Fruit fly (Drosophila melanogaster) whole organism, embryonic: ENCODE results near the gene Mtpalpha.

Experiments used
- Antp ChIP-seq: fragments of 200-800 bp; sonication (Bioruptor generic); optimal IDR thresholded peaks from 3 replicates; lab custom pipeline; 2016; ENCODE audit warnings: missing biosample characterization, missing genetic modification characterization
- CG10462 ChIP-seq: fragments of 200-800 bp; sonication (Bioruptor generic); optimal IDR thresholded peaks from 2 replicates; lab custom pipeline; 2016; ENCODE audit warnings: missing biosample characterization, missing genetic modification characterization
- CG11398 ChIP-seq: fragments of 200-800 bp; sonication (Bioruptor generic); optimal IDR thresholded peaks from 2 replicates; lab custom pipeline; 2016; ENCODE audit warnings: missing biosample characterization, missing genetic modification characterization
- CG11560 ChIP-seq: fragments of 200-800 bp; sonication (Bioruptor generic); IDR thresholded peaks from 3 replicates; pipeline ENCODE4 v1.3.6; 2022; ENCODE audit warnings: missing biosample characterization, missing genetic modification characterization
- CG12155 ChIP-seq: fragments of 200-800 bp; sonication (Bioruptor generic); optimal IDR thresholded peaks from 3 replicates; lab custom pipeline; 2016; ENCODE audit warnings: missing biosample characterization, missing genetic modification characterization
- CG12744 ChIP-seq: fragments of 200-800 bp; sonication (Bioruptor generic); optimal IDR thresholded peaks from 2 replicates; lab custom pipeline; 2016; ENCODE audit warnings: missing biosample characterization, missing genetic modification characterization
- CG13123 ChIP-seq: fragments of 200-800 bp; sonication (Bioruptor generic); optimal IDR thresholded peaks from 2 replicates; lab custom pipeline; 2016; ENCODE audit warnings: missing biosample characterization, missing genetic modification characterization
- CG13296 ChIP-seq: fragments of 200-800 bp; sonication (Bioruptor generic); optimal IDR thresholded peaks from 3 replicates; lab custom pipeline; 2018; ENCODE audit warnings: missing biosample characterization, mild to moderate bottlenecking, missing genetic modification characterization
- CG14710 ChIP-seq: fragments of 200-800 bp; sonication (Bioruptor generic); optimal IDR thresholded peaks from 3 replicates; lab custom pipeline; 2019; ENCODE audit warnings: missing biosample characterization, mild to moderate bottlenecking, missing genetic modification characterization, moderate library complexity
- CG18011 ChIP-seq: fragments of 200-800 bp; sonication (Bioruptor generic); optimal IDR thresholded peaks from 2 replicates; lab custom pipeline; 2017; ENCODE audit warnings: missing biosample characterization, missing genetic modification characterization, mild to moderate bottlenecking, moderate library complexity, missing genotype
- CG3407 ChIP-seq: fragments of 200-800 bp; sonication (Bioruptor generic); optimal IDR thresholded peaks from 2 replicates; lab custom pipeline; 2018; ENCODE audit warnings: missing biosample characterization, mild to moderate bottlenecking, missing genetic modification characterization
- CG43689 ChIP-seq: fragments of 200-800 bp; sonication (Bioruptor generic); IDR thresholded peaks from 2 replicates; pipeline ENCODE4 v1.3.6; 2022; ENCODE audit warnings: missing biosample characterization, missing genetic modification characterization
- CG4820 ChIP-seq: fragments of 200-800 bp; sonication (Bioruptor generic); optimal IDR thresholded peaks from 3 replicates; lab custom pipeline; 2016; ENCODE audit warnings: missing biosample characterization, missing genetic modification characterization
- CG6689 ChIP-seq: fragments of 200-800 bp; sonication (Bioruptor generic); IDR thresholded peaks from 2 replicates; pipeline ENCODE4 v1.3.6; 2022; ENCODE audit warnings: missing biosample characterization, missing genetic modification characterization
- CG8290 ChIP-seq, 3 experiments: fragments of 200-800 bp; sonication (Bioruptor generic); optimal IDR thresholded peaks; 2 replicates each; lab custom pipeline; 2016 to 2019; ENCODE audit warnings: missing biosample characterization in 3 of 3, missing genetic modification characterization in 3 of 3, mild to moderate bottlenecking in 2 of 3, moderate library complexity in 1 of 3
- CG8359 ChIP-seq: fragments of 200-800 bp; sonication (Bioruptor generic); optimal IDR thresholded peaks from 2 replicates; lab custom pipeline; 2017; ENCODE audit warnings: missing biosample characterization, mild to moderate bottlenecking, missing genetic modification characterization, borderline replicate concordance
- CG9797 ChIP-seq: fragments of 200-800 bp; sonication (Bioruptor generic); optimal IDR thresholded peaks from 3 replicates; lab custom pipeline; 2018; ENCODE audit warnings: missing biosample characterization, mild to moderate bottlenecking, missing genetic modification characterization
- CHES-1-like ChIP-seq: fragments of 200-800 bp; sonication (Bioruptor generic); optimal IDR thresholded peaks from 2 replicates; lab custom pipeline; 2016; ENCODE audit warnings: missing biosample characterization, missing genetic modification characterization
- Camta ChIP-seq: fragments of 200-800 bp; sonication (Bioruptor generic); optimal IDR thresholded peaks from 2 replicates; lab custom pipeline; 2016; ENCODE audit warnings: missing biosample characterization, missing genetic modification characterization
- Dfd ChIP-seq, 2 experiments: fragments of >200 bp; optimal IDR thresholded peaks; 2 replicates each; lab custom pipeline; 2017; ENCODE audit warnings: missing biosample characterization in 2 of 2, missing genetic modification characterization in 2 of 2
- Dll ChIP-seq: fragments of 200-800 bp; sonication (Bioruptor generic); IDR thresholded peaks from 4 replicates; pipeline ENCODE4 v1.3.6; 2022; ENCODE audit warnings: missing biosample characterization, missing genetic modification characterization; ENCODE audit not compliant: partially characterized antibody
- E2f2 ChIP-seq: fragments of 200-800 bp; sonication (Bioruptor generic); IDR thresholded peaks from 2 replicates; pipeline ENCODE4 v1.3.6; 2022; ENCODE audit warnings: missing biosample characterization, missing genetic modification characterization
- Ets97D ChIP-seq: fragments of 200-800 bp; sonication (Bioruptor generic); optimal IDR thresholded peaks from 3 replicates; lab custom pipeline; 2016; ENCODE audit warnings: missing biosample characterization, missing genetic modification characterization
- Gsc ChIP-seq: fragments of 200-800 bp; sonication (Bioruptor generic); IDR thresholded peaks from 2 replicates; pipeline ENCODE4 v1.3.6; 2022; ENCODE audit warnings: missing biosample characterization, missing genetic modification characterization
- MESR4 ChIP-seq: fragments of 200-800 bp; sonication (Bioruptor generic); optimal IDR thresholded peaks from 2 replicates; lab custom pipeline; 2018; ENCODE audit warnings: missing biosample characterization, mild to moderate bottlenecking, missing genetic modification characterization, moderate library complexity
- NK7.1 ChIP-seq: fragments of 200-800 bp; sonication (Bioruptor generic); optimal IDR thresholded peaks from 3 replicates; lab custom pipeline; 2016; ENCODE audit warnings: missing biosample characterization, missing genetic modification characterization
- Optix ChIP-seq: fragments of 200-800 bp; sonication (Bioruptor generic); IDR thresholded peaks from 3 replicates; pipeline ENCODE4 v1.3.6; 2022; ENCODE audit warnings: missing biosample characterization, missing genetic modification characterization
- Ssrp ChIP-seq: fragments of 200-800 bp; sonication (Bioruptor generic); optimal IDR thresholded peaks from 2 replicates; lab custom pipeline; 2018; ENCODE audit warnings: missing biosample characterization, mild to moderate bottlenecking, missing genetic modification characterization, moderate library complexity
- Usf ChIP-seq: fragments of 200-800 bp; sonication (Bioruptor generic); optimal IDR thresholded peaks from 2 replicates; lab custom pipeline; 2017; ENCODE audit warnings: missing genotype, missing biosample characterization, missing genetic modification characterization
- bab2 ChIP-seq: fragments of 200-800 bp; sonication (Bioruptor generic); optimal IDR thresholded peaks from 2 replicates; lab custom pipeline; 2016; ENCODE audit warnings: missing biosample characterization, missing genetic modification characterization
- bcd ChIP-seq: fragments of 200-800 bp; sonication (Bioruptor generic); optimal IDR thresholded peaks from 2 replicates; lab custom pipeline; 2017; ENCODE audit warnings: missing biosample characterization, mild to moderate bottlenecking, missing genetic modification characterization
- br ChIP-seq: fragments of >200 bp; optimal IDR thresholded peaks from 2 replicates; lab custom pipeline; 2017
- cato ChIP-seq: fragments of 200-800 bp; sonication (Bioruptor generic); optimal IDR thresholded peaks from 2 replicates; lab custom pipeline; 2016; ENCODE audit warnings: missing biosample characterization, missing genetic modification characterization, borderline replicate concordance
- cg ChIP-seq: fragments of 200-800 bp; sonication (Bioruptor generic); optimal IDR thresholded peaks from 3 replicates; lab custom pipeline; 2019; ENCODE audit warnings: missing biosample characterization, mild to moderate bottlenecking, missing genetic modification characterization, moderate library complexity
- crol ChIP-seq: fragments of 200-800 bp; sonication (Bioruptor generic); IDR thresholded peaks from 2 replicates; pipeline ENCODE4 v1.3.6; 2022; ENCODE audit warnings: missing biosample characterization, missing genetic modification characterization
- dm ChIP-seq: fragments of 200-800 bp; sonication (Bioruptor generic); optimal IDR thresholded peaks from 3 replicates; lab custom pipeline; 2016; ENCODE audit warnings: missing biosample characterization, missing genetic modification characterization
- ewg ChIP-seq: fragments of 200-800 bp; sonication (Bioruptor generic); optimal IDR thresholded peaks from 3 replicates; lab custom pipeline; 2017; ENCODE audit warnings: mild to moderate bottlenecking, missing biosample characterization, missing genetic modification reagents, missing genetic modification characterization
- gsb ChIP-seq: fragments of 200-800 bp; sonication (Bioruptor generic); IDR thresholded peaks from 2 replicates; pipeline ENCODE4 v1.3.6; 2022; ENCODE audit warnings: missing biosample characterization, missing genetic modification characterization
- hbn ChIP-seq: fragments of 200-800 bp; sonication (Bioruptor generic); IDR thresholded peaks from 2 replicates; pipeline ENCODE4 v1.3.6; 2022; ENCODE audit warnings: missing biosample characterization, missing genetic modification characterization; ENCODE audit not compliant: partially characterized antibody
- her ChIP-seq: fragments of 200-800 bp; sonication (Bioruptor generic); optimal IDR thresholded peaks from 2 replicates; lab custom pipeline; 2016; ENCODE audit warnings: missing biosample characterization, missing genetic modification characterization
- hkb ChIP-seq, 2 experiments: fragments of 200-800 bp in 1 of 2; fragments of >200 bp in 1 of 2; sonication (Bioruptor generic) in 1 of 2; IDR thresholded peaks in 1 of 2; optimal IDR thresholded peaks in 1 of 2; 2 replicates each; pipeline versions ENCODE4 v1.3.6 to Lab custom; 2017 to 2022; ENCODE audit warnings: missing biosample characterization in 1 of 2, missing genetic modification characterization in 1 of 2
- ken ChIP-seq: fragments of 200-800 bp; sonication (Bioruptor generic); IDR thresholded peaks from 3 replicates; pipeline ENCODE4 v1.3.6; 2022; ENCODE audit warnings: missing biosample characterization, missing genetic modification characterization
- lmd ChIP-seq: fragments of 200-800 bp; sonication (Bioruptor generic); IDR thresholded peaks from 2 replicates; pipeline ENCODE4 v1.3.6; 2022; ENCODE audit warnings: missing biosample characterization, missing genetic modification characterization
- org-1 ChIP-seq: fragments of 200-800 bp; sonication (Bioruptor generic); optimal IDR thresholded peaks from 2 replicates; lab custom pipeline; 2017; ENCODE audit warnings: missing biosample characterization, missing genetic modification characterization
- sc ChIP-seq, 3 experiments: fragments of >200 bp in 2 of 3; fragments of 200-800 bp in 1 of 3; sonication (Bioruptor generic) in 1 of 3; optimal IDR thresholded peaks; 2 replicates in 2 of 3; 3 replicates in 1 of 3; lab custom pipeline; 2017; ENCODE audit warnings: mild to moderate bottlenecking in 1 of 3, missing biosample characterization in 1 of 3, missing genetic modification characterization in 1 of 3, missing genetic modification reagents in 1 of 3
- sob ChIP-seq: fragments of 200-800 bp; sonication (Bioruptor generic); IDR thresholded peaks from 2 replicates; pipeline ENCODE4 v1.3.6; 2022; ENCODE audit warnings: missing biosample characterization, missing genetic modification characterization
- tio ChIP-seq: fragments of 200-800 bp; sonication (Bioruptor generic); optimal IDR thresholded peaks from 2 replicates; lab custom pipeline; 2017; ENCODE audit warnings: missing biosample characterization, missing genetic modification characterization, inconsistent platforms
- trem ChIP-seq: fragments of 200-800 bp; optimal IDR thresholded peaks from 3 replicates; lab custom pipeline; 2019; ENCODE audit warnings: missing biosample characterization, mild to moderate bottlenecking, missing genetic modification characterization, moderate library complexity
- vnd ChIP-seq: fragments of 200-800 bp; sonication (Bioruptor generic); IDR thresholded peaks from 3 replicates; pipeline ENCODE4 v1.3.6; 2022; ENCODE audit warnings: missing biosample characterization, missing genetic modification characterization; ENCODE audit not compliant: partially characterized antibody
- z ChIP-seq: fragments of 200-800 bp; sonication (Bioruptor generic); IDR thresholded peaks from 3 replicates; pipeline ENCODE4 v1.3.6; 2022; ENCODE audit warnings: missing biosample characterization, missing genetic modification characterization

The Mtpalpha gene

dm6 chr2L:9525719-9526118 is 50.9 kb downstream of the Mtpalpha start (continued):
- TF ChIP-seq CG11398 (GFP tag; lab: Kevin White, UChicago) = peak; percentile 95
- peak; percentile 10 for TF ChIP-seq cg (GFP tag; lab: Kevin White, UChicago)
- peak; percentile 68 for TF ChIP-seq tio
- TF ChIP-seq CHES-1-like (GFP tag; lab: Kevin White, UChicago) = peak; percentile 90
- TF ChIP-seq CG13296 (GFP tag; lab: Kevin White, UChicago) = peak; percentile 96
- TF ChIP-seq br = no peak
- TF ChIP-seq hkb (optimal IDR thresholded peaks at IDR 0.05; lab: Kevin White, UChicago) = no peak
- peak; percentile 90 for TF ChIP-seq hkb (GFP tag; IDR thresholded peaks at IDR 0.05; lab: Robert Waterston, UW)
- TF ChIP-seq z (GFP tag; lab: Robert Waterston, UW) = peak; percentile 80
- TF ChIP-seq her (GFP tag; lab: Kevin White, UChicago) = peak; percentile 91
- peak; percentile 45 for TF ChIP-seq dm (GFP tag; lab: Kevin White, UChicago)
- TF ChIP-seq NK7.1 (GFP tag; lab: Kevin White, UChicago) = peak; percentile 50
- peak; percentile 90 for TF ChIP-seq CG12744 (GFP tag; lab: Kevin White, UChicago)
- peak; percentile 83 for TF ChIP-seq bcd (GFP tag; lab: Kevin White, UChicago)
- peak; percentile 73 for TF ChIP-seq Camta
- peak; percentile 89 for TF ChIP-seq org-1 (GFP tag; lab: Kevin White, UChicago)
- TF ChIP-seq CG3407 (GFP tag; lab: Kevin White, UChicago) = peak; percentile 95
- TF ChIP-seq ken = peak; percentile 64; the same call in 2 of the 3 replicates
- TF ChIP-seq lmd (GFP tag; lab: Robert Waterston, UW) = peak; percentile 40; the same call in 1 of the 2 replicates
- peak; percentile 88 for TF ChIP-seq CG14710 (tag; lab: Kevin White, UChicago)
- TF ChIP-seq ewg = peak; percentile 71
- TF ChIP-seq CG6689 (GFP tag; lab: Robert Waterston, UW) = peak; percentile 72
- TF ChIP-seq CG43689 (GFP tag; lab: Robert Waterston, UW) = peak; percentile 73
- peak; percentile 45 for TF ChIP-seq CG12155 (GFP tag; lab: Kevin White, UChicago)
- TF ChIP-seq CG13123 (GFP tag; lab: Kevin White, UChicago) = peak; percentile 92
- peak; percentile 74 for TF ChIP-seq Antp (GFP tag; lab: Kevin White, UChicago)
- peak; percentile 47 for TF ChIP-seq MESR4 (GFP tag; lab: Kevin White, UChicago)
- no peak for TF ChIP-seq Dfd (GFP tag; optimal IDR thresholded peaks at IDR 0.05; lab: Kevin White, UChicago)
- peak; percentile 73 for TF ChIP-seq CG10462 (GFP tag; lab: Kevin White, UChicago)
- TF ChIP-seq sob (GFP tag; lab: Robert Waterston, UW) = peak; percentile 92
- TF ChIP-seq Dll = no peak
- TF ChIP-seq Ets97D (GFP tag; lab: Kevin White, UChicago) = peak; percentile 42
- peak; percentile 38 for TF ChIP-seq Usf
- peak; percentile 76 for TF ChIP-seq CG4820
- TF ChIP-seq vnd (GFP tag; lab: Robert Waterston, UW) = no peak
- peak; percentile 71 for TF ChIP-seq E2f2
- peak; percentile 81 for TF ChIP-seq CG8290 (GFP tag; optimal IDR thresholded peaks at IDR 0.05; lab: Kevin White, UChicago)
- TF ChIP-seq CG8290 (tag; optimal IDR thresholded peaks at IDR 0.05; lab: Kevin White, UChicago) = peak; percentile 95 to 96
- no peak for TF ChIP-seq sc (optimal IDR thresholded peaks at IDR 0.05; lab: Kevin White, UChicago)
- peak; percentile 90 for TF ChIP-seq sc (GFP tag; optimal IDR thresholded peaks at IDR 0.05; lab: Kevin White, UChicago)
- TF ChIP-seq hbn (GFP tag; lab: Robert Waterston, UW) = no peak
- TF ChIP-seq CG9797 (GFP tag; lab: Kevin White, UChicago) = peak; percentile 43
- TF ChIP-seq CG11560 = no peak
- peak; percentile 61; the same call in 2 of the 3 replicates for TF ChIP-seq Optix (GFP tag; lab: Robert Waterston, UW)
- peak; percentile 77 for TF ChIP-seq CG8359
- peak; percentile 78 for TF ChIP-seq cato
- TF ChIP-seq Ssrp (tag; lab: Kevin White, UChicago) = peak; percentile 12
- peak; percentile 85 for TF ChIP-seq crol (GFP tag; lab: Robert Waterston, UW)
- no peak for TF ChIP-seq Gsc (GFP tag; lab: Robert Waterston, UW)
- TF ChIP-seq trem (tag; lab: Kevin White, UChicago) = peak; percentile 63
- TF ChIP-seq CG18011 (GFP tag; lab: Kevin White, UChicago) = peak; percentile 73
- TF ChIP-seq gsb (GFP tag; lab: Robert Waterston, UW) = peak; percentile 85
- TF ChIP-seq bab2 (GFP tag; lab: Kevin White, UChicago) = peak; percentile 93
